Fruit fly (Drosophila melanogaster): ENCODE results near the gene Rad9.

DNA sequence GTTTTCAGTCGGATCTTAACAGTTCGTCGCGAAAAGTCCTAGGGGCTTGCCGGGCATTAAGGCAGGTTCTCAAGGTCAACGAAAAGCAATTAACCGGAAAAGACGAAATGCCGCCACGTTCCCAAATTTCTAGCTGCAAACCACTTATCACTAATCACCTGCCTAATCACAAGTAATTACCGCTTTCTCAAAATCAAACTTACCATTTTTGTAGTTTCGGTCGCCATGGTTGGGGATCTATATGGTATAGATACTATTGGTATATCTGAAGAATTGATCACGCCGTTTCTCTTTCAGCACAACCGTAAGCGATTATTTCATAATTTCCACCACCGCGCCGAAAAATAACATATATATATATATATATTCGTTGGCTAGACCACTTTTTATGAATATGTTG lies 26.5 kb downstream of the Rad9 start:
- TF ChIP-seq CG8478 (optimal IDR thresholded peaks at IDR 0.05) (no peak), CTCF (optimal IDR thresholded peaks at IDR 0.05) (no peak)

Measured in S2 (cell line).